Fruit fly (Drosophila melanogaster): Measurements from ENCODE around the gene Sf3b5.

The Sf3b5 gene

DNA sequence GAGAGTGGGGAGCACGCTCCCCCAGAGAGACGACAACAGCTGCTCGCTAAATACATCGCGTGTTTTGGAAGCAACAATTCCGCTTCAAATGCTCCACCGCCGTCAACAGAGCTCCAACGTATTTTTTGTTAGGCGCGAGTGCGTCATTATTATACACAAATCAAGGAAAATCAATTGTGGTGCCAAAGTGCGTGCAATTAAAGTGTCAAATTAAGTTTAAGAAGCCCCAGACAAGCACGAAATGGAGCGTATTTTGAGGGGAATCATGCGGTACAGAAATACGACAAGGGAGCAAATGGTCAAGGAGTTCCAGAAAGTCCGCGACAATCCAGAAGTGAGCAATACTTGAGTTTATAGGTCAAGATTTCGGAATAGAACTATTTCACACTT lies 34.4 kb downstream of the Sf3b5 start, which contains the start of gene CAHbeta:
CAHbeta (plus strand) TSS at position 85 of the 390 bp plus-strand sequence.
- TF ChIP-seq Nf-YC (tag; optimal IDR thresholded peaks at IDR 0.05) (no peak), Jarid2 (GFP tag; optimal IDR thresholded peaks at IDR 0.05) (peak; percentile 34), hkb (optimal IDR thresholded peaks at IDR 0.05) (no peak), hkb (GFP tag; IDR thresholded peaks at IDR 0.05) (peak; percentile 44; the same call in 1 of the 2 replicates), maf-S (GFP tag; optimal IDR thresholded peaks at IDR 0.05) (no peak), CG6689 (GFP tag; IDR thresholded peaks at IDR 0.05) (no peak), chinmo (GFP tag; IDR thresholded peaks at IDR 0.05; ENCODE audit: partially characterized antibody) (0 out of 4 replicates have a peak, but pooled peaks have one; percentile 71), CG1529 (GFP tag; optimal IDR thresholded peaks at IDR 0.05) (no peak), Ssrp (tag; optimal IDR thresholded peaks at IDR 0.05) (no peak), tin (GFP tag; optimal IDR thresholded peaks at IDR 0.05) (no peak), Dip2 (GFP tag; IDR thresholded peaks at IDR 0.05) (no peak), CG2678 (tag; optimal IDR thresholded peaks at IDR 0.05) (no peak), Hand (GFP tag; optimal IDR thresholded peaks at IDR 0.05) (peak; percentile 65), ro (GFP tag; IDR thresholded peaks at IDR 0.05) (no peak), ftz-f1 (GFP tag; optimal IDR thresholded peaks at IDR 0.05) (no peak), slou (GFP tag; optimal IDR thresholded peaks at IDR 0.05) (no peak), CG7987 (GFP tag; optimal IDR thresholded peaks at IDR 0.05) (peak; percentile 66), bab2 (GFP tag; optimal IDR thresholded peaks at IDR 0.05) (no peak), lab (GFP tag; optimal IDR thresholded peaks at IDR 0.05) (no peak), CG8388 (GFP tag; optimal IDR thresholded peaks at IDR 0.05) (no peak), CG11560 (tag; IDR thresholded peaks at IDR 0.05) (no peak), zen2 (GFP tag; IDR thresholded peaks at IDR 0.05; ENCODE audit: partially characterized antibody) (no peak; the same call in 2 of the 3 replicates), CG30431 (GFP tag; optimal IDR thresholded peaks at IDR 0.05) (no peak), NC2α (GFP tag; optimal IDR thresholded peaks at IDR 0.05) (no peak), CG12942 (GFP tag; optimal IDR thresholded peaks at IDR 0.05) (no peak), sim (GFP tag; IDR thresholded peaks at IDR 0.05) (no peak), CG15479 (GFP tag; optimal IDR thresholded peaks at IDR 0.05) (no peak), Awh (GFP tag; IDR thresholded peaks at IDR 0.05) (no peak), CG4854 (GFP tag; optimal IDR thresholded peaks at IDR 0.05) (no peak), CG33557 (GFP tag; optimal IDR thresholded peaks at IDR 0.05) (no peak), CG13296 (GFP tag; optimal IDR thresholded peaks at IDR 0.05) (peak; percentile 33), CG2120 (GFP tag; optimal IDR thresholded peaks at IDR 0.05) (no peak), CG7556 (GFP tag; optimal IDR thresholded peaks at IDR 0.05) (no peak), CG4820 (GFP tag; optimal IDR thresholded peaks at IDR 0.05) (no peak), CG31388 (GFP tag; optimal IDR thresholded peaks at IDR 0.05) (no peak), cg (GFP tag; optimal IDR thresholded peaks at IDR 0.05) (no peak), ind (GFP tag; optimal IDR thresholded peaks at IDR 0.05) (no peak), CG12769 (tag; optimal IDR thresholded peaks at IDR 0.05) (peak; percentile 67), CG3163 (GFP tag; optimal IDR thresholded peaks at IDR 0.05) (peak; percentile 62), ranshi (GFP tag; IDR thresholded peaks at IDR 0.05) (no peak), CrebB (tag; optimal IDR thresholded peaks at IDR 0.05) (no peak), CG2199 (GFP tag; IDR thresholded peaks at IDR 0.05) (0 out of 3 replicates have a peak, but pooled peaks have one; percentile 2), Ets97D (GFP tag; optimal IDR thresholded peaks at IDR 0.05) (no peak), CG4617 (GFP tag; optimal IDR thresholded peaks at IDR 0.05; ENCODE audit: borderline replicate concordance) (no peak), CG12155 (GFP tag; optimal IDR thresholded peaks at IDR 0.05) (no peak), CG6654 (GFP tag; optimal IDR thresholded peaks at IDR 0.05) (no peak), CG17186 (GFP tag; optimal IDR thresholded peaks at IDR 0.05) (no peak), Ets65A (GFP tag) (no peak), CG2202 (tag; optimal IDR thresholded peaks at IDR 0.05) (no peak), crp (GFP tag; optimal IDR thresholded peaks at IDR 0.05) (peak in 1 of 2 experiments; percentile 47), btn (GFP tag; optimal IDR thresholded peaks at IDR 0.05) (no peak), CG9932 (GFP tag; IDR thresholded peaks at IDR 0.05) (no peak)

Data from whole organism, embryonic.